Worm (Caenorhabditis elegans): ENCODE data around the gene nhl-3.

Gene nhl-3

DNA sequence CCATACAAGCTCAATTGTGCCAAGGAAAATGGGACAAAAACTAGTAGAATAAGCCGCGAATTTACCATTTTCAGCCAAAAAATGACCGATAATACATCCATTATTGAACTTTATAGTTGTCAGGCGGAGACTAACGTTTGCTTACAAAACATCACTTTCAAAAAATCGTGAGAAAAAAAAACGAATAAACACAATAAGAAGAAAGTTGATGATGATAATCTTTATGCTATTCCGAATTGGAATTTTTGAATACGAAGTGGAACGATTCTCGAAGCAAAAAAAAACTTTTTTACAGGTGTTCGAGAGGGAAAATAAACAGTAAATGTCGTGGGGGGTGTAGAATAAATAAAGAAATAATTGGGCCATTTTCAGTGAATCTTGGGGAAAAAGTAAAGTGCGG is 24.3 kb downstream of the nhl-3 start, which contains the start of gene W08F4.7:
W08F4.7 (minus strand) TSS at position 101 of the 400 bp plus-strand sequence.
- TF ChIP-seq ceh-39 (tag; optimal IDR thresholded peaks at IDR 0.05) (no peak), ceh-43 (GFP tag; optimal IDR thresholded peaks at IDR 0.05) (no peak), M03D4.4 (tag; optimal IDR thresholded peaks at IDR 0.05) (no peak), cnd-1 (tag; optimal IDR thresholded peaks at IDR 0.05) (no peak), lsy-2 (tag; optimal IDR thresholded peaks at IDR 0.05) (no peak), bed-3 (GFP tag; optimal IDR thresholded peaks at IDR 0.05) (no peak), nhr-76 (tag; optimal IDR thresholded peaks at IDR 0.05) (no peak), elt-3 (tag; optimal IDR thresholded peaks at IDR 0.05) (no peak), unc-39 (tag; optimal IDR thresholded peaks at IDR 0.05) (no peak), nhr-12 (tag; optimal IDR thresholded peaks at IDR 0.05) (no peak), hlh-1 (tag; optimal IDR thresholded peaks at IDR 0.05) (no peak), flh-1 (GFP tag; optimal IDR thresholded peaks at IDR 0.05) (no peak), unc-120 (tag; optimal IDR thresholded peaks at IDR 0.05; ENCODE audit: poor library complexity, severe bottlenecking) (no peak), mls-2 (tag; optimal IDR thresholded peaks at IDR 0.05) (no peak), mab-5 (tag; optimal IDR thresholded peaks at IDR 0.05) (no peak), ces-1 (GFP tag; optimal IDR thresholded peaks at IDR 0.05) (no peak), blmp-1 (tag; optimal IDR thresholded peaks at IDR 0.05) (no peak), tbx-8 (GFP tag; optimal IDR thresholded peaks at IDR 0.05) (no peak), nhr-237 (tag; optimal IDR thresholded peaks at IDR 0.05) (no peak), zip-8 (tag; optimal IDR thresholded peaks at IDR 0.05) (no peak)

DNA sequence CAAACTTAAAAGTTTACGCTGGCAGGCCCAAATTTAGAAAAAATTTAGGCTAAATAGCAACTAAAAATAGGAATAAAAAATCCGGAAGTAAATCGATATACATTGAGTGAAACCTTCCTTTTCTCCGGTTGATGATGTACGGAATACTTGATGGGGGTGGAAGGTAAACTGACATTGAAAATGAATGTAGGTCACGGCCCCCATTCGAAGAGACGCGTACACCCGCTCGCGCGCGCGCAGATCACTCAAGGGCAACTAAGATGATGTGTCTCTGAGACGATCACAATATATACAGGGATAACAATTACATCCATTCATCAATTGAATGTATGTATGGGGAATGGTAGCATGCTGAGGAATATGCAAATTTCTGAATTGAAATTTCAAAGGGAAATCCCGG is 27.9 kb downstream of the nhl-3 start:
- no peak for TF ChIP-seq unc-62 (GFP tag; optimal IDR thresholded peaks at IDR 0.05)
- no peak for TF ChIP-seq cnd-1 (tag; optimal IDR thresholded peaks at IDR 0.05)
- TF ChIP-seq ceh-43 (GFP tag; optimal IDR thresholded peaks at IDR 0.05) = no peak
- no peak for TF ChIP-seq sptf-1 (tag; optimal IDR thresholded peaks at IDR 0.05)
- TF ChIP-seq mab-5 (tag; optimal IDR thresholded peaks at IDR 0.05) = no peak
- no peak for TF ChIP-seq hlh-1 (tag; optimal IDR thresholded peaks at IDR 0.05)
- no peak for TF ChIP-seq ceh-39 (tag; optimal IDR thresholded peaks at IDR 0.05)
- TF ChIP-seq nhr-28 (tag; optimal IDR thresholded peaks at IDR 0.05) = no peak
- no peak for TF ChIP-seq blmp-1 (tag; optimal IDR thresholded peaks at IDR 0.05)

DNA sequence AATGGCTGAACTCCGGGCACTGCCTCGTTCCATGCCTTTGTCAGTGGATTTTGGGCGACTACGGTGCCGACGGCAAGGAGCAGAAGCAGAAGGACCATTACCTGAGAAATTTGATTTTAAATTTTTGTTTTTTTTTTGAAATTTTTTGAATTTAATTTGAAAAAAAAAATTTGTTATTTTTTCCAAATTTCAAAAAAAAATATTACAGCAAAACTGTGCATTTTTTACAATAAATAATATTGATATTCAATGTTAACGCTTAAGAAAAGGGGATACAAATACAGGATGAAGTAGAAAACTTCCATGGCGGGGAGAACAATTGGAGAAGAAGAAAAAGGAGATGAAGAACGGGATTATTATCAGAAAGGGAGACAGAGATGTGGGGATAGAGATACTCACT is 29.9 kb downstream of the nhl-3 start, which contains the start of gene mlt-8:
mlt-8 (minus strand) TSS at position 101 of the 400 bp plus-strand sequence.
- TF ChIP-seq nhr-2 (tag; optimal IDR thresholded peaks at IDR 0.05) (no peak), mab-5 (tag; optimal IDR thresholded peaks at IDR 0.05) (no peak), M03D4.4 (tag; optimal IDR thresholded peaks at IDR 0.05) (no peak), ceh-83 (GFP tag; optimal IDR thresholded peaks at IDR 0.05) (no peak), tbx-8 (GFP tag; optimal IDR thresholded peaks at IDR 0.05) (no peak), sptf-1 (tag; optimal IDR thresholded peaks at IDR 0.05) (no peak), ces-1 (GFP tag; optimal IDR thresholded peaks at IDR 0.05) (no peak)

DNA sequence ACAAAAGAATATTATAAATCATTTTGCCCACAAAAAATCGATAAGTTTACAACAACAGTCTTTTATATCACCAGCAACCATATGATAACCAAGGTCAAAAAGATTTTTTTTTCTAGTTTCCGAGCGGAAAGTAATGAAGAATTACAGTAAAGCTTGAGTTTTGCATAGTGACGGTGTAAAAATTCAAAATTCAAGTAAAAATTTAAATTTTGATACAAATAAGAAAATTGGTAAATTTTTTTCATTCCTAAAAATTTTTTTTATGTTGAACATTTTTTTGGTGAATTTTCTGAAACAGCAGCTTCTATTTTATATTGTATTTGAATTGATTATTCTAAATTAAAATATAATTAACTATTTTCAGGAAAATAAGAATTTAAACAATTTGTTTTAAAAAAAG is 33.1 kb downstream of the nhl-3 start, which contains the start of gene W08F4.5:
W08F4.5 (minus strand) TSS at position 101 of the 400 bp plus-strand sequence.
- no peak for TF ChIP-seq sem-2 (GFP tag; optimal IDR thresholded peaks at IDR 0.05)
- TF ChIP-seq nhr-237 (tag; optimal IDR thresholded peaks at IDR 0.05) = no peak
- no peak for TF ChIP-seq elt-3 (tag; optimal IDR thresholded peaks at IDR 0.05)
- no peak for TF ChIP-seq lin-13 (tag; optimal IDR thresholded peaks at IDR 0.05)
- TF ChIP-seq lin-32 (GFP tag; optimal IDR thresholded peaks at IDR 0.05) = no peak
- TF ChIP-seq tbx-8 (GFP tag; optimal IDR thresholded peaks at IDR 0.05) = no peak
- TF ChIP-seq unc-120 (tag; optimal IDR thresholded peaks at IDR 0.05; ENCODE audit: poor library complexity, severe bottlenecking) = no peak
- no peak for TF ChIP-seq ceh-83 (GFP tag; optimal IDR thresholded peaks at IDR 0.05)
- no peak for TF ChIP-seq sptf-1 (tag; optimal IDR thresholded peaks at IDR 0.05)

DNA sequence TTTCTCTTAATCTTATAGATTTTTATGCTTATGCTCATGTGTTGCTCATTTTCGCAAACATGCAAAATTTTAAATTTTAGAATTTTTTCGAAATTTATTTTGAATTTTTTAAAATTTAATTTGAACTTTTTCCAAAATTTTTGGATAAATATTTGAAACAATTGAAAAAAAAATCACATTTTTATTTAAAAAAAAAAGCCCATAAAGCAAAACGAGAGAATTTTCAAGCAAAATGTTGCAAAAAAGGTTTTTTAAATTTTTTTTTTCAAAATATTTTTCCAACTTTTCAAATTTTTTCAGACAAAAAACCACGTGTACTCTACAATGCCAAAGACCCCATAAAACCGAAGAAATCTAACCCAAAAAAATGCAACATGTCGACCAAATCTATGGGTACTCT is 45.7 kb downstream of the nhl-3 start, which contains the start of the genes C09E8.1 and C09E8.6:
C09E8.1 (plus strand) TSS at position 301 of the 400 bp plus-strand sequence.
C09E8.6 (plus strand) TSS at position 313 of the 400 bp plus-strand sequence.
- TF ChIP-seq ceh-83 (GFP tag; optimal IDR thresholded peaks at IDR 0.05) (no peak), ztf-11 (tag; optimal IDR thresholded peaks at IDR 0.05) (no peak), unc-62 (GFP tag; optimal IDR thresholded peaks at IDR 0.05) (no peak), snpc-4 (tag; optimal IDR thresholded peaks at IDR 0.05) (no peak), nhr-12 (tag; optimal IDR thresholded peaks at IDR 0.05) (no peak), flh-1 (GFP tag; optimal IDR thresholded peaks at IDR 0.05) (no peak), bed-3 (GFP tag; optimal IDR thresholded peaks at IDR 0.05) (no peak), M03D4.4 (tag; optimal IDR thresholded peaks at IDR 0.05) (no peak), hlh-1 (tag; optimal IDR thresholded peaks at IDR 0.05) (no peak), elt-3 (tag; optimal IDR thresholded peaks at IDR 0.05) (no peak), zip-8 (tag; optimal IDR thresholded peaks at IDR 0.05) (no peak), mls-2 (tag; optimal IDR thresholded peaks at IDR 0.05) (no peak), sem-2 (GFP tag; optimal IDR thresholded peaks at IDR 0.05) (no peak)

All from whole organism, mixed stage, embryonic.